Fruit fly (Drosophila melanogaster) whole organism, embryonic: Measurements from ENCODE around the gene CG8379.

Experiments used
- Atf3 ChIP-seq: fragments of 200-800 bp; sonication (Bioruptor generic); optimal IDR thresholded peaks from 3 replicates; lab custom pipeline; 2016; ENCODE audit warnings: missing biosample characterization, missing genetic modification characterization
- Bteb2 ChIP-seq: fragments of 200-800 bp; sonication (Bioruptor generic); optimal IDR thresholded peaks from 2 replicates; lab custom pipeline; 2016; ENCODE audit warnings: missing biosample characterization, missing genetic modification characterization
- CG10267 ChIP-seq: fragments of 200-800 bp; sonication (Bioruptor generic); optimal IDR thresholded peaks from 2 replicates; lab custom pipeline; 2018; ENCODE audit warnings: missing biosample characterization, mild to moderate bottlenecking, missing genetic modification characterization, moderate library complexity
- CG10565 ChIP-seq: fragments of 200-800 bp; sonication (Bioruptor generic); optimal IDR thresholded peaks from 3 replicates; lab custom pipeline; 2016; ENCODE audit warnings: missing biosample characterization, mild to moderate bottlenecking, missing genetic modification characterization
- CG13775 ChIP-seq: fragments of 200-800 bp; sonication (Bioruptor generic); optimal IDR thresholded peaks from 3 replicates; lab custom pipeline; 2017; ENCODE audit warnings: missing biosample characterization, mild to moderate bottlenecking, missing genetic modification characterization
- CG1602 ChIP-seq: fragments of 200-800 bp; sonication (Bioruptor generic); optimal IDR thresholded peaks from 3 replicates; lab custom pipeline; 2016; ENCODE audit warnings: missing biosample characterization, missing genetic modification characterization
- CG16863 ChIP-seq: fragments of 200-800 bp; sonication (Bioruptor generic); optimal IDR thresholded peaks from 3 replicates; lab custom pipeline; 2016; ENCODE audit warnings: missing biosample characterization, missing genetic modification characterization
- CG2116 ChIP-seq: fragments of 200-800 bp; sonication (Bioruptor generic); optimal IDR thresholded peaks from 3 replicates; lab custom pipeline; 2018; ENCODE audit warnings: missing biosample characterization, mild to moderate bottlenecking, missing genetic modification characterization
- CG30020 ChIP-seq: fragments of 200-800 bp; optimal IDR thresholded peaks from 2 replicates; lab custom pipeline; 2019; ENCODE audit warnings: missing biosample characterization, mild to moderate bottlenecking, missing genetic modification characterization, moderate library complexity
- CG34422 ChIP-seq: fragments of 200-800 bp; sonication (Bioruptor generic); IDR thresholded peaks from 3 replicates; pipeline ENCODE4 v1.3.6; 2022; ENCODE audit warnings: missing biosample characterization, missing genetic modification characterization
- CG3838 ChIP-seq: fragments of 200-800 bp; sonication (Bioruptor generic); optimal IDR thresholded peaks from 3 replicates; lab custom pipeline; 2016; ENCODE audit warnings: missing biosample characterization, missing genetic modification characterization
- CG5245 ChIP-seq: fragments of 200-800 bp; sonication (Bioruptor generic); optimal IDR thresholded peaks from 3 replicates; lab custom pipeline; 2016; ENCODE audit warnings: missing biosample characterization, missing genetic modification characterization
- CG7987 ChIP-seq: fragments of 200-800 bp; sonication (Bioruptor generic); optimal IDR thresholded peaks from 2 replicates; lab custom pipeline; 2018; ENCODE audit warnings: missing biosample characterization, mild to moderate bottlenecking, missing genetic modification characterization, moderate library complexity
- CG9609 ChIP-seq: fragments of 200-800 bp; sonication (Bioruptor generic); optimal IDR thresholded peaks from 3 replicates; lab custom pipeline; 2016; ENCODE audit warnings: missing biosample characterization, missing genetic modification characterization
- CG9797 ChIP-seq: fragments of 200-800 bp; sonication (Bioruptor generic); optimal IDR thresholded peaks from 3 replicates; lab custom pipeline; 2018; ENCODE audit warnings: missing biosample characterization, mild to moderate bottlenecking, missing genetic modification characterization
- E2f2 ChIP-seq: fragments of 200-800 bp; sonication (Bioruptor generic); IDR thresholded peaks from 2 replicates; pipeline ENCODE4 v1.3.6; 2022; ENCODE audit warnings: missing biosample characterization, missing genetic modification characterization
- ERR ChIP-seq: fragments of 200-800 bp; sonication (Bioruptor generic); optimal IDR thresholded peaks from 2 replicates; lab custom pipeline; 2016; ENCODE audit warnings: missing biosample characterization, missing genetic modification characterization
- Hmx ChIP-seq: fragments of 200-800 bp; sonication (Bioruptor generic); optimal IDR thresholded peaks from 2 replicates; lab custom pipeline; 2016; ENCODE audit warnings: missing biosample characterization, missing genetic modification characterization
- Hr39 ChIP-seq: fragments of >200 bp; optimal IDR thresholded peaks from 2 replicates; lab custom pipeline; 2017
- MBD-R2 ChIP-seq: fragments of 200-800 bp; sonication (Bioruptor generic); IDR thresholded peaks from 2 replicates; pipeline ENCODE4 v1.3.6; 2022; ENCODE audit warnings: missing biosample characterization, missing genetic modification characterization
- Max ChIP-seq: fragments of 200-800 bp; sonication (Bioruptor generic); optimal IDR thresholded peaks from 2 replicates; lab custom pipeline; 2016; ENCODE audit warnings: missing biosample characterization, mild to moderate bottlenecking, missing genetic modification characterization
- Med ChIP-seq: fragments of 200-800 bp; sonication (Bioruptor generic); peaks from one replicate; lab custom pipeline; 2016; ENCODE audit warnings: missing biosample characterization, missing genetic modification characterization, mild to moderate bottlenecking, inconsistent platforms, moderate library complexity
- Mes4 ChIP-seq: fragments of 200-800 bp; sonication (Bioruptor generic); optimal IDR thresholded peaks from 2 replicates; lab custom pipeline; 2016; ENCODE audit warnings: missing biosample characterization, missing genetic modification characterization
- Pdp1 ChIP-seq, 2 experiments: fragments of 200-800 bp; sonication (Bioruptor generic); optimal IDR thresholded peaks; 3 replicates each; lab custom pipeline; 2016; ENCODE audit warnings: missing biosample characterization in 2 of 2, missing genetic modification characterization in 2 of 2, mild to moderate bottlenecking in 1 of 2, moderate library complexity in 1 of 2
- Xrp1 ChIP-seq: fragments of 200-800 bp; sonication (Bioruptor generic); IDR thresholded peaks from 2 replicates; pipeline ENCODE4 v1.3.6; 2022; ENCODE audit warnings: missing biosample characterization, missing genetic modification characterization
- YL-1 ChIP-seq: fragments of 200-800 bp; sonication (Bioruptor generic); optimal IDR thresholded peaks from 3 replicates; lab custom pipeline; 2017; ENCODE audit warnings: missing biosample characterization, mild to moderate bottlenecking, missing genetic modification characterization
- abd-A ChIP-seq: fragments of 200-800 bp; sonication (Bioruptor generic); optimal IDR thresholded peaks from 3 replicates; lab custom pipeline; 2019; ENCODE audit warnings: missing biosample characterization, mild to moderate bottlenecking, missing genetic modification characterization, moderate library complexity
- ato ChIP-seq: fragments of 200-800 bp; sonication (Bioruptor generic); IDR thresholded peaks from 2 replicates; pipeline ENCODE4 v1.3.6; 2022; ENCODE audit warnings: missing biosample characterization, missing genetic modification characterization; ENCODE audit not compliant: partially characterized antibody
- br ChIP-seq: fragments of >200 bp; optimal IDR thresholded peaks from 2 replicates; lab custom pipeline; 2017
- chinmo ChIP-seq: fragments of 200-800 bp; sonication (Bioruptor generic); IDR thresholded peaks from 4 replicates; pipeline ENCODE4 v1.3.6; 2022; ENCODE audit warnings: missing biosample characterization, missing genetic modification characterization; ENCODE audit not compliant: partially characterized antibody
- ems ChIP-seq: fragments of 200-800 bp; sonication (Bioruptor generic); optimal IDR thresholded peaks from 3 replicates; lab custom pipeline; 2016; ENCODE audit warnings: missing biosample characterization, missing genetic modification characterization
- eve ChIP-seq, 2 experiments: fragments of >200 bp; optimal IDR thresholded peaks; 2 replicates each; lab custom pipeline; 2017; ENCODE audit warnings: missing biosample characterization in 2 of 2, missing genetic modification characterization in 2 of 2
- gem ChIP-seq: fragments of 200-800 bp; sonication (Bioruptor generic); optimal IDR thresholded peaks from 2 replicates; lab custom pipeline; 2019; ENCODE audit warnings: missing biosample characterization, mild to moderate bottlenecking, missing genetic modification characterization, moderate library complexity
- hbn ChIP-seq: fragments of 200-800 bp; sonication (Bioruptor generic); IDR thresholded peaks from 2 replicates; pipeline ENCODE4 v1.3.6; 2022; ENCODE audit warnings: missing biosample characterization, missing genetic modification characterization; ENCODE audit not compliant: partially characterized antibody
- kay ChIP-seq: fragments of 200-800 bp; sonication (Bioruptor generic); optimal IDR thresholded peaks from 2 replicates; lab custom pipeline; 2016; ENCODE audit warnings: missing biosample characterization, missing genetic modification characterization
- knrl ChIP-seq: fragments of 200-800 bp; sonication (Bioruptor generic); IDR thresholded peaks from 3 replicates; pipeline ENCODE4 v1.3.6; 2022; ENCODE audit warnings: missing biosample characterization, missing genetic modification characterization; ENCODE audit not compliant: partially characterized antibody
- lilli ChIP-seq: fragments of 200-800 bp; sonication (Bioruptor generic); optimal IDR thresholded peaks from 3 replicates; lab custom pipeline; 2016; ENCODE audit warnings: missing biosample characterization, missing genetic modification characterization
- nerfin-1 ChIP-seq: fragments of 200-800 bp; sonication (Bioruptor generic); optimal IDR thresholded peaks from 3 replicates; lab custom pipeline; 2019; ENCODE audit warnings: missing biosample characterization, mild to moderate bottlenecking, missing genetic modification characterization, moderate library complexity
- nerfin-2 ChIP-seq: fragments of 200-800 bp; sonication (Bioruptor generic); IDR thresholded peaks from 2 replicates; pipeline ENCODE4 v1.3.6; 2022; ENCODE audit warnings: missing biosample characterization, missing genetic modification characterization; ENCODE audit not compliant: partially characterized antibody
- pho ChIP-seq: fragments of 200-800 bp; sonication (Bioruptor generic); optimal IDR thresholded peaks from 2 replicates; lab custom pipeline; 2016; ENCODE audit warnings: missing biosample characterization, missing genetic modification characterization
- sens ChIP-seq: fragments of 200-800 bp; sonication (Bioruptor generic); peaks from one replicate; lab custom pipeline; 2016; ENCODE audit warnings: missing biosample characterization, missing genetic modification characterization
- tin ChIP-seq: fragments of 200-800 bp; sonication (Bioruptor generic); optimal IDR thresholded peaks from 3 replicates; lab custom pipeline; 2016; ENCODE audit warnings: missing biosample characterization, missing genetic modification characterization
- tll ChIP-seq, 2 experiments: fragments of 200-800 bp in 1 of 2; fragments of >200 bp in 1 of 2; sonication (Bioruptor generic) in 1 of 2; optimal IDR thresholded peaks; 2 replicates each; lab custom pipeline; 2017 to 2019; ENCODE audit warnings: missing biosample characterization in 2 of 2, missing genetic modification characterization in 2 of 2, mild to moderate bottlenecking in 1 of 2, moderate library complexity in 1 of 2
- tna ChIP-seq: fragments of 200-800 bp; sonication (Bioruptor generic); IDR thresholded peaks from 2 replicates; pipeline ENCODE4 v1.3.6; 2022; ENCODE audit warnings: missing biosample characterization, missing genetic modification characterization; ENCODE audit not compliant: partially characterized antibody
- tx ChIP-seq: fragments of 200-800 bp; sonication (Bioruptor generic); optimal IDR thresholded peaks from 2 replicates; lab custom pipeline; 2016; ENCODE audit warnings: missing biosample characterization, missing genetic modification characterization
- vnd ChIP-seq: fragments of 200-800 bp; sonication (Bioruptor generic); IDR thresholded peaks from 3 replicates; pipeline ENCODE4 v1.3.6; 2022; ENCODE audit warnings: missing biosample characterization, missing genetic modification characterization; ENCODE audit not compliant: partially characterized antibody
- vvl ChIP-seq: fragments of 200-800 bp; sonication (Bioruptor generic); IDR thresholded peaks from 2 replicates; pipeline ENCODE4 v1.3.6; 2022; ENCODE audit warnings: missing biosample characterization, missing genetic modification characterization
- yki ChIP-seq: fragments of >200 bp; optimal IDR thresholded peaks from 3 replicates; lab custom pipeline; 2018
- z ChIP-seq: fragments of 200-800 bp; sonication (Bioruptor generic); IDR thresholded peaks from 3 replicates; pipeline ENCODE4 v1.3.6; 2022; ENCODE audit warnings: missing biosample characterization, missing genetic modification characterization
- zen2 ChIP-seq: fragments of 200-800 bp; sonication (Bioruptor generic); IDR thresholded peaks from 3 replicates; pipeline ENCODE4 v1.3.6; 2022; ENCODE audit warnings: missing biosample characterization, missing genetic modification characterization; ENCODE audit not compliant: partially characterized antibody

Gene CG8379

dm6 chr3R:8801126-8801762 lies 23.0 kb upstream of the CG8379 start, which contains the start of the genes Pif1A, Pif1B and CCT7 (continued):
- peak; percentile 79; the same call in 2 of the 3 replicates for TF ChIP-seq CG34422 (GFP tag; lab: Robert Waterston, UW)
- TF ChIP-seq Med (GFP tag; lab: Kevin White, UChicago), result peak; percentile 90
- TF ChIP-seq CG10565 (GFP tag; lab: Kevin White, UChicago), result no peak
- peak; percentile 90; the same call in 3 of the 4 replicates for TF ChIP-seq chinmo
- peak; percentile 28 for TF ChIP-seq CG16863 (GFP tag; lab: Kevin White, UChicago)
- TF ChIP-seq CG30020, result peak; percentile 46
- peak; percentile 92 for TF ChIP-seq tna
- TF ChIP-seq YL-1, result peak; percentile 86
- peak; percentile 94 for TF ChIP-seq nerfin-2 (GFP tag; lab: Robert Waterston, UW)
- peak; percentile 62 for TF ChIP-seq MBD-R2 (GFP tag; lab: Robert Waterston, UW)
- TF ChIP-seq gem (tag; lab: Kevin White, UChicago), result peak; percentile 32
- peak; percentile 88 for TF ChIP-seq zen2 (GFP tag; lab: Robert Waterston, UW)
- TF ChIP-seq nerfin-1 (tag; lab: Kevin White, UChicago), result peak; percentile 10
- TF ChIP-seq tll (GFP tag; optimal IDR thresholded peaks at IDR 0.05; lab: Kevin White, UChicago), result no peak
- peak; percentile 66; the same call in 2 of the 3 replicates for TF ChIP-seq z (GFP tag; lab: Robert Waterston, UW)
- peak; percentile 5 for TF ChIP-seq CG13775 (GFP tag; lab: Kevin White, UChicago)
- TF ChIP-seq eve (GFP tag; optimal IDR thresholded peaks at IDR 0.05; lab: Kevin White, UChicago), result no peak
- no peak for TF ChIP-seq Hr39 (lab: Kevin White, UChicago)
- no peak for TF ChIP-seq br
- peak; percentile 4 for TF ChIP-seq pho (GFP tag; lab: Kevin White, UChicago)
- peak; percentile 93 for TF ChIP-seq knrl (GFP tag; lab: Robert Waterston, UW)
- TF ChIP-seq CG9797, result peak; percentile 80
- no peak for TF ChIP-seq CG1602 (GFP tag; lab: Kevin White, UChicago)
- TF ChIP-seq vvl (GFP tag; lab: Robert Waterston, UW), result peak; percentile 24; the same call in 1 of the 2 replicates
- TF ChIP-seq CG7987 (GFP tag; lab: Kevin White, UChicago), result no peak
- TF ChIP-seq yki (lab: Kevin White, UChicago), result no peak
- TF ChIP-seq CG3838 (GFP tag; lab: Kevin White, UChicago), result no peak
- TF ChIP-seq Pdp1 (GFP tag; optimal IDR thresholded peaks at IDR 0.05; lab: Kevin White, UChicago), result peak in 1 of 2 experiments; percentile 29
- peak; percentile 27 for TF ChIP-seq CG9609 (GFP tag; lab: Kevin White, UChicago)
- TF ChIP-seq lilli (GFP tag; lab: Kevin White, UChicago), result peak; percentile 53
- TF ChIP-seq E2f2 (GFP tag; lab: Robert Waterston, UW), result peak; percentile 85
- peak; percentile 74 for TF ChIP-seq Atf3 (GFP tag; lab: Kevin White, UChicago)
- TF ChIP-seq ems (GFP tag; lab: Kevin White, UChicago), result peak; percentile 17
- peak; percentile 77 for TF ChIP-seq ato (GFP tag; lab: Robert Waterston, UW)
- peak; percentile 18; the same call in 1 of the 2 replicates for TF ChIP-seq Xrp1
- peak; percentile 57 for TF ChIP-seq CG10267 (tag; lab: Kevin White, UChicago)
- peak; percentile 4 for TF ChIP-seq tin (GFP tag; lab: Kevin White, UChicago)
- peak; percentile 66 for TF ChIP-seq sens (GFP tag; lab: Kevin White, UChicago)
- peak; percentile 68 for TF ChIP-seq abd-A (tag; lab: Kevin White, UChicago)
- peak; percentile 95 for TF ChIP-seq hbn (GFP tag; lab: Robert Waterston, UW)
- peak; percentile 61 for TF ChIP-seq Max (GFP tag; lab: Kevin White, UChicago)
- peak; percentile 43 for TF ChIP-seq Bteb2 (GFP tag; lab: Kevin White, UChicago)
- TF ChIP-seq Hmx (GFP tag; lab: Kevin White, UChicago), result no peak
- TF ChIP-seq CG2116 (GFP tag; lab: Kevin White, UChicago), result peak; percentile 95
- TF ChIP-seq CG5245 (GFP tag; lab: Kevin White, UChicago), result no peak
- TF ChIP-seq ERR (GFP tag; lab: Kevin White, UChicago), result peak; percentile 18
- TF ChIP-seq tx (GFP tag; lab: Kevin White, UChicago), result peak; percentile 62
- TF ChIP-seq Mes4, result no peak
- TF ChIP-seq kay, result peak; percentile 98
- peak; percentile 89 for TF ChIP-seq vnd (GFP tag; lab: Robert Waterston, UW)
